Worm (Caenorhabditis elegans) whole organism, late embryonic: ENCODE results near the gene C06G1.1.

Source experiments
- C08G9.2 ChIP-seq: sonication (generic microtip); optimal IDR thresholded peaks from 2 replicates; lab custom pipeline; 2016; ENCODE audit warnings: mild to moderate bottlenecking, missing genetic modification characterization, moderate library complexity, missing compliant biosample characterization
- C38D4.7 ChIP-seq: fragments of 200-800 bp; sonication (Bioruptor generic); optimal IDR thresholded peaks from 2 replicates; lab custom pipeline; 2018; ENCODE audit warnings: mild to moderate bottlenecking, missing genetic modification characterization, moderate library complexity, missing compliant biosample characterization
- F13H6.1 ChIP-seq: sonication (generic microtip); optimal IDR thresholded peaks from 2 replicates; lab custom pipeline; 2016; ENCODE audit warnings: missing genetic modification characterization, missing compliant biosample characterization
- K02D7.2 ChIP-seq: sonication (generic microtip); optimal IDR thresholded peaks from 2 replicates; lab custom pipeline; 2017; ENCODE audit warnings: mild to moderate bottlenecking, missing genetic modification characterization, missing compliant biosample characterization
- T23F11.4 ChIP-seq: fragments of 200-800 bp; sonication (Bioruptor generic); optimal IDR thresholded peaks from 2 replicates; lab custom pipeline; 2018; ENCODE audit warnings: mild to moderate bottlenecking, missing genetic modification characterization, missing compliant biosample characterization
- Y22D7AL.16 ChIP-seq: sonication (generic microtip); optimal IDR thresholded peaks from 2 replicates; lab custom pipeline; 2016; ENCODE audit warnings: missing genetic modification characterization, missing compliant biosample characterization
- ahr-1 ChIP-seq: sonication (generic microtip); optimal IDR thresholded peaks from 2 replicates; lab custom pipeline; 2016; ENCODE audit warnings: missing genetic modification characterization, missing compliant biosample characterization
- ama-1 ChIP-seq: fragments of 150-350 bp; optimal IDR thresholded peaks from 2 replicates; lab custom pipeline; 2014
- ceh-2 ChIP-seq: sonication (generic microtip); optimal IDR thresholded peaks from 2 replicates; lab custom pipeline; 2016; ENCODE audit warnings: missing genotype, missing genetic modification characterization, missing compliant biosample characterization
- ceh-30 ChIP-seq: fragments of 150-350 bp; optimal IDR thresholded peaks from 2 replicates; lab custom pipeline; 2014; ENCODE audit warnings: missing biosample characterization, missing genetic modification characterization
- ceh-34 ChIP-seq: sonication (generic microtip); optimal IDR thresholded peaks from 2 replicates; lab custom pipeline; 2016; ENCODE audit warnings: mild to moderate bottlenecking, missing genetic modification characterization, missing compliant biosample characterization
- ceh-45 ChIP-seq: fragments of 200-800 bp; sonication (Bioruptor generic); IDR thresholded peaks from 2 replicates; pipeline ENCODE4 v1.3.6; 2022; ENCODE audit warnings: missing genetic modification reagents, missing genetic modification characterization, missing compliant biosample characterization
- ceh-48 ChIP-seq: sonication (generic microtip); optimal IDR thresholded peaks from 2 replicates; lab custom pipeline; 2016; ENCODE audit warnings: missing genetic modification characterization, inconsistent platforms, missing compliant biosample characterization
- ceh-6 ChIP-seq: fragments of 200-800 bp; sonication (Bioruptor generic); optimal IDR thresholded peaks from 2 replicates; lab custom pipeline; 2018; ENCODE audit warnings: mild to moderate bottlenecking, missing genetic modification characterization, missing compliant biosample characterization
- che-1 ChIP-seq: sonication (generic microtip); optimal IDR thresholded peaks from 2 replicates; lab custom pipeline; 2016; ENCODE audit warnings: mild to moderate bottlenecking, missing genetic modification characterization, missing compliant biosample characterization
- dmd-4 ChIP-seq: sonication (generic microtip); optimal IDR thresholded peaks from 2 replicates; lab custom pipeline; 2016; ENCODE audit warnings: borderline replicate concordance, missing genetic modification characterization, missing compliant biosample characterization
- dve-1 ChIP-seq: sonication (generic microtip); optimal IDR thresholded peaks from 2 replicates; lab custom pipeline; 2017; ENCODE audit warnings: antibody characterized with exemption, mild to moderate bottlenecking, missing genetic modification characterization, missing compliant biosample characterization
- elt-2 ChIP-seq: sonication (generic microtip); optimal IDR thresholded peaks from 2 replicates; lab custom pipeline; 2016; ENCODE audit warnings: missing genetic modification reagents, missing genetic modification characterization, missing compliant biosample characterization
- ets-4 ChIP-seq: sonication (generic microtip); optimal IDR thresholded peaks from 2 replicates; lab custom pipeline; 2016; ENCODE audit warnings: missing genetic modification characterization, missing compliant biosample characterization
- fkh-10 ChIP-seq: fragments of 150-350 bp; optimal IDR thresholded peaks from 2 replicates; lab custom pipeline; 2014; ENCODE audit warnings: missing biosample characterization, missing genetic modification reagents, missing genetic modification characterization
- fkh-6 ChIP-seq: sonication (generic microtip); optimal IDR thresholded peaks from 2 replicates; lab custom pipeline; 2016; ENCODE audit warnings: missing genetic modification characterization, missing compliant biosample characterization
- gmeb-2 ChIP-seq: sonication (generic microtip); optimal IDR thresholded peaks from 2 replicates; lab custom pipeline; 2016; ENCODE audit warnings: missing genetic modification characterization, inconsistent platforms, missing compliant biosample characterization
- hlh-13 ChIP-seq: fragments of 200-800 bp; sonication (Bioruptor generic); optimal IDR thresholded peaks from 2 replicates; lab custom pipeline; 2018; ENCODE audit warnings: mild to moderate bottlenecking, missing genetic modification characterization, missing compliant biosample characterization
- hlh-15 ChIP-seq: sonication (generic microtip); optimal IDR thresholded peaks from 2 replicates; lab custom pipeline; 2016; ENCODE audit warnings: missing genetic modification characterization, missing compliant biosample characterization
- hlh-30 ChIP-seq: sonication (generic microtip); optimal IDR thresholded peaks from 2 replicates; lab custom pipeline; 2017; ENCODE audit warnings: antibody characterized with exemption, missing genetic modification characterization, missing compliant biosample characterization; ENCODE audit not compliant: insufficient read depth
- hlh-6 ChIP-seq: sonication (generic microtip); optimal IDR thresholded peaks from 2 replicates; lab custom pipeline; 2016; ENCODE audit warnings: missing genotype, missing genetic modification characterization, missing compliant biosample characterization
- lim-6 ChIP-seq: sonication (generic microtip); optimal IDR thresholded peaks from 2 replicates; lab custom pipeline; 2016; ENCODE audit warnings: missing genetic modification characterization, missing compliant biosample characterization
- lin-11 ChIP-seq: fragments of 200-800 bp; sonication (Bioruptor generic); optimal IDR thresholded peaks from 2 replicates; lab custom pipeline; 2018; ENCODE audit warnings: mild to moderate bottlenecking, missing genetic modification characterization, missing compliant biosample characterization
- madf-2 ChIP-seq: sonication (generic microtip); optimal IDR thresholded peaks from 2 replicates; lab custom pipeline; 2017; ENCODE audit warnings: missing genetic modification characterization, missing compliant biosample characterization
- mec-3 ChIP-seq: sonication (generic microtip); optimal IDR thresholded peaks from 2 replicates; lab custom pipeline; 2016; ENCODE audit warnings: borderline replicate concordance, missing genetic modification characterization, missing compliant biosample characterization
- nhr-11 ChIP-seq: fragments of 150-350 bp; optimal IDR thresholded peaks from 2 replicates; lab custom pipeline; 2014; ENCODE audit warnings: missing biosample characterization, missing genetic modification characterization
- npax-4 ChIP-seq: sonication (generic microtip); optimal IDR thresholded peaks from 2 replicates; lab custom pipeline; 2016; ENCODE audit warnings: missing genetic modification characterization, missing compliant biosample characterization
- pha-4 ChIP-seq: fragments of 150-350 bp; optimal IDR thresholded peaks from 2 replicates; lab custom pipeline; 2018; ENCODE audit warnings: missing biosample characterization, missing genetic modification reagents, missing genetic modification characterization
- pqm-1 ChIP-seq: sonication (generic microtip); optimal IDR thresholded peaks from 2 replicates; lab custom pipeline; 2016; ENCODE audit warnings: missing genetic modification characterization, missing compliant biosample characterization
- pros-1 ChIP-seq: fragments of 150-350 bp; optimal IDR thresholded peaks from 2 replicates; lab custom pipeline; 2014; ENCODE audit warnings: missing biosample characterization, missing genetic modification reagents, missing genetic modification characterization
- ref-2 ChIP-seq: sonication (generic microtip); optimal IDR thresholded peaks from 2 replicates; lab custom pipeline; 2016; ENCODE audit warnings: missing genetic modification characterization, missing compliant biosample characterization
- rnt-1 ChIP-seq: sonication (generic microtip); optimal IDR thresholded peaks from 2 replicates; lab custom pipeline; 2016; ENCODE audit warnings: missing genetic modification characterization, missing compliant biosample characterization
- sdc-2 ChIP-seq: sonication (generic microtip); optimal IDR thresholded peaks from 2 replicates; lab custom pipeline; 2016; ENCODE audit warnings: missing genotype, missing genetic modification characterization, missing compliant biosample characterization
- sox-2 ChIP-seq: fragments of 200-800 bp; sonication (Bioruptor generic); IDR thresholded peaks from 2 replicates; pipeline ENCODE4 v1.3.6; 2022; ENCODE audit warnings: missing genetic modification reagents, missing genetic modification characterization, missing compliant biosample characterization
- sox-4 ChIP-seq: sonication (generic microtip); optimal IDR thresholded peaks from 2 replicates; lab custom pipeline; 2017; ENCODE audit warnings: mild to moderate bottlenecking, missing genetic modification characterization, inconsistent platforms, missing compliant biosample characterization
- syd-9 ChIP-seq: sonication (generic microtip); optimal IDR thresholded peaks from 2 replicates; lab custom pipeline; 2016; ENCODE audit warnings: mild to moderate bottlenecking, missing genetic modification characterization, moderate library complexity, missing compliant biosample characterization
- tbx-2 ChIP-seq: sonication (generic microtip); optimal IDR thresholded peaks from 2 replicates; lab custom pipeline; 2016; ENCODE audit warnings: missing genetic modification characterization, missing compliant biosample characterization
- tbx-7 ChIP-seq: sonication (generic microtip); optimal IDR thresholded peaks from 2 replicates; lab custom pipeline; 2016; ENCODE audit warnings: missing genotype, missing genetic modification characterization, missing compliant biosample characterization
- unc-3 ChIP-seq, 2 experiments: fragments of 200-800 bp in 1 of 2; sonication (Bioruptor generic) in 1 of 2; sonication (generic microtip) in 1 of 2; conservative IDR thresholded peaks in 1 of 2; optimal IDR thresholded peaks in 1 of 2; 2 replicates each; pipeline versions ENCODE4 v1.3.6 to Lab custom; 2016 to 2022; ENCODE audit warnings: missing compliant biosample characterization in 2 of 2, missing genetic modification characterization in 2 of 2, missing genetic modification reagents in 1 of 2
- unc-55 ChIP-seq: sonication (generic microtip); optimal IDR thresholded peaks from 2 replicates; lab custom pipeline; 2017; ENCODE audit warnings: missing biosample characterization, missing genetic modification reagents, missing genetic modification characterization
- unc-86 ChIP-seq: sonication (generic microtip); optimal IDR thresholded peaks from 2 replicates; lab custom pipeline; 2016; ENCODE audit warnings: missing genetic modification characterization, missing compliant biosample characterization
- zip-5 ChIP-seq: sonication (generic microtip); optimal IDR thresholded peaks from 2 replicates; lab custom pipeline; 2016; ENCODE audit warnings: missing genetic modification characterization, missing compliant biosample characterization
- ztf-16 ChIP-seq: sonication (generic microtip); optimal IDR thresholded peaks from 2 replicates; lab custom pipeline; 2017; ENCODE audit warnings: missing genetic modification characterization, missing compliant biosample characterization

The C06G1.1 gene

DNA sequence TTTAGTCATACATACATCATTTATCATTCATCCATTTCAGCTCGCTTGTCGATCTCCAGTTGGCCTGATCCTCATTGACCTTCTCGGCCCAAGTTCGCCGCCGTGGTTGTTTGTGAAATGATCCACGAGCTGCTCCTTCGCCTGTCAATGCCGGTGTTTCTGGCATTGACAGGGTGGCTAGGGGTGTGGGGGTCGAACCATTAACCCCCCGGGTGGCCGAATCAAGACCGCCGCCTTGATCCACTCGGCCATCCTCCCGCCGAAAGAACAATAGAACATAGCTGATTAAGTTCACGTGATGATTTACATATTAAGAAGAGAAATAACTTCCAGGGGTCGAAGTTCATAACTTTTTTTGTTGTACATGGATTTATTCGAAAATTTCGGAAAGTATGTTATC is 30.7 kb upstream of the C06G1.1 start, which contains the start of gene F59C12.4 (continued):
- no peak for TF ChIP-seq ceh-45
- peak; percentile 49 for TF ChIP-seq gmeb-2 (tag; lab: Kevin White, UChicago)
- no peak for TF ChIP-seq ztf-16 (tag; lab: Kevin White, UChicago)

DNA sequence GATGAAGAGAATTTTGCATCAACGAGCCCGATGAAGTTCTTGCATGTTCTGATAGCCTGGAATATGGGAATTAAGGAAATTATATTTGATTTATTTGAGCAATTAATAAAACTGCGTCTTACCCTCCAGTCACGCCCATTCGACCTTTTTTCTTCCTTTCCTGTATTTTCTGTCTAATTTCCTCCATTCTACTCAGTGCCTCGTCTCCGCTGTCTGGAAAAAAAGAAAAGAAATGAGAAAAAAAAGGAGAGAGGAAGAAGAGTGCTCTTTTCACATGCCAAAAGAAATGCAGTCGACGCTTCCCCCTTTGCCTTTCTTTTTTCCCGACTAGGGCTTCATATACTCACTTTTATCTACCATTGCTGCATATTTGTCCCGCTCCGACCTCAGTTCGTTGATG is 29.1 kb upstream of the C06G1.1 start:
- TF ChIP-seq Y22D7AL.16 (tag; lab: Kevin White, UChicago): no peak

DNA sequence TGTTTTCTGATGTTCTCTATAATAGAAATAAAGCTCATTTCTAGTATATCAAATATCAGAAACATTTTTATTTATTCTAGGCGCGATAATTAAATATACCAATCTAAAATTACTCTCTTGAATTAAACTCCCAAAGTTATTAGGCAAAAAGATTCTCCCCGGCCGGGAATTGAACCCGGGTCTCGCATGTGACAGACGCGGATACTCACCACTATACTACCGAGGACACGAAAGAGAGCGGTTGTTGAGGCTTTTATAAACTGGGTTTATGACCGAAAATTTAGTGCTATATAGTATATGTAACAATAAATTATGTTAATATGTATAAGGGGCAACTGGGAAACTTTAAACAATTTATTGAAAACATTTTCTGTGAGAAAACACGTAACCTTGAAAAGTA is 28.6 kb upstream of the C06G1.1 start:
- peak; percentile 16 for TF ChIP-seq dmd-4 (tag; lab: Kevin White, UChicago)
- peak; percentile 66 for TF ChIP-seq madf-2 (tag; lab: Kevin White, UChicago)
- TF ChIP-seq Y22D7AL.16 (tag; lab: Kevin White, UChicago): peak; percentile 46
- peak; percentile 37 for TF ChIP-seq ceh-2 (tag; lab: Kevin White, UChicago)
- TF ChIP-seq K02D7.2: peak; percentile 39
- TF ChIP-seq npax-4 (tag; lab: Kevin White, UChicago): no peak
- TF ChIP-seq ztf-16 (tag; lab: Kevin White, UChicago): peak; percentile 23
- peak; percentile 37 for TF ChIP-seq sdc-2 (tag; lab: Kevin White, UChicago)
- peak; percentile 46 for TF ChIP-seq unc-86 (tag; lab: Kevin White, UChicago)
- TF ChIP-seq rnt-1 (tag; lab: Kevin White, UChicago): peak; percentile 16
- TF ChIP-seq ref-2 (tag; lab: Kevin White, UChicago): no peak
- no peak for TF ChIP-seq pha-4
- TF ChIP-seq lin-11 (tag; lab: Kevin White, UChicago): peak; percentile 14
- TF ChIP-seq F13H6.1 (tag; lab: Kevin White, UChicago): no peak
- TF ChIP-seq sox-2 (GFP tag; lab: Robert Waterston, UW): no peak
- TF ChIP-seq unc-3 (GFP tag; conservative IDR thresholded peaks at IDR 0.05; lab: Robert Waterston, UW): peak; percentile 68; the same call in 1 of the 2 replicates
- TF ChIP-seq unc-3 (tag; optimal IDR thresholded peaks at IDR 0.05; lab: Kevin White, UChicago): peak; percentile 41
- TF ChIP-seq sox-4 (tag; lab: Kevin White, UChicago): peak; percentile 50
- no peak for TF ChIP-seq lim-6 (tag; lab: Kevin White, UChicago)
- TF ChIP-seq hlh-30 (tag; lab: Kevin White, UChicago): peak; percentile 73
- TF ChIP-seq ahr-1 (tag; lab: Kevin White, UChicago): peak; percentile 26
- TF ChIP-seq fkh-10 (GFP tag; lab: Kevin White, UChicago): no peak
- no peak for TF ChIP-seq tbx-7 (tag; lab: Kevin White, UChicago)
- TF ChIP-seq ceh-34 (tag; lab: Kevin White, UChicago): no peak
- TF ChIP-seq ama-1 (lab: Kevin White, UChicago): no peak
- TF ChIP-seq hlh-13 (GFP tag; lab: Kevin White, UChicago): peak; percentile 14
- no peak for TF ChIP-seq hlh-6
- TF ChIP-seq ceh-45: 0 out of 2 replicates have a peak, but pooled peaks have one; percentile 54
- peak; percentile 5 for TF ChIP-seq tbx-2 (tag; lab: Kevin White, UChicago)
- peak; percentile 8 for TF ChIP-seq zip-5
- TF ChIP-seq T23F11.4: no peak
- peak; percentile 3 for TF ChIP-seq ceh-30
- peak; percentile 45 for TF ChIP-seq C38D4.7 (GFP tag; lab: Kevin White, UChicago)
- TF ChIP-seq pqm-1 (tag; lab: Kevin White, UChicago): no peak
- peak; percentile 21 for TF ChIP-seq ceh-48 (tag; lab: Kevin White, UChicago)
- no peak for TF ChIP-seq unc-55 (GFP tag; lab: Kevin White, UChicago)
- TF ChIP-seq fkh-6 (tag; lab: Kevin White, UChicago): peak; percentile 45
- TF ChIP-seq C08G9.2: no peak
- no peak for TF ChIP-seq ets-4
- peak; percentile 58 for TF ChIP-seq ceh-6 (GFP tag; lab: Kevin White, UChicago)
- peak; percentile 59 for TF ChIP-seq elt-2 (tag; lab: Kevin White, UChicago)
- TF ChIP-seq syd-9 (tag; lab: Kevin White, UChicago): no peak
- TF ChIP-seq pros-1 (tag; lab: Kevin White, UChicago): no peak
- TF ChIP-seq nhr-11 (tag; lab: Kevin White, UChicago): no peak
- no peak for TF ChIP-seq dve-1 (tag; lab: Kevin White, UChicago)
- TF ChIP-seq mec-3 (tag; lab: Kevin White, UChicago): no peak
- peak; percentile 26 for TF ChIP-seq hlh-15
- peak; percentile 70 for TF ChIP-seq che-1
- peak; percentile 56 for TF ChIP-seq gmeb-2 (tag; lab: Kevin White, UChicago)
